Fruit fly (Drosophila melanogaster) whole organism, pupa: Measurements from ENCODE around the gene CG4080.
A peak's percentile ranks its signal among the peaks of the same experiment; 100 is the strongest.

Experiments
- CG10348 ChIP-seq: fragments of 200-800 bp; sonication (Bioruptor generic); IDR thresholded peaks from 2 replicates; pipeline ENCODE4 v1.3.6; 2022; ENCODE audit warnings: missing biosample characterization, missing genetic modification characterization
- CG12605 ChIP-seq: fragments of 200-800 bp; sonication (Bioruptor generic); IDR thresholded peaks from 2 replicates; pipeline ENCODE4 v1.3.6; 2022; ENCODE audit warnings: missing biosample characterization, missing genetic modification characterization
- CG13204 ChIP-seq: fragments of 200-800 bp; sonication (Bioruptor generic); optimal IDR thresholded peaks from 2 replicates; lab custom pipeline; 2018; ENCODE audit warnings: missing biosample characterization, mild to moderate bottlenecking, missing genetic modification characterization, moderate library complexity
- CG14655 ChIP-seq: fragments of 200-800 bp; sonication (Bioruptor generic); optimal IDR thresholded peaks from 3 replicates; lab custom pipeline; 2017; ENCODE audit warnings: mild to moderate bottlenecking, missing biosample characterization, missing genetic modification reagents, missing genetic modification characterization
- CG15710 ChIP-seq: fragments of 200-800 bp; sonication (Bioruptor generic); optimal IDR thresholded peaks from 2 replicates; lab custom pipeline; 2018; ENCODE audit warnings: missing biosample characterization, mild to moderate bottlenecking, missing genetic modification characterization, moderate library complexity
- CG17806 ChIP-seq: fragments of 200-800 bp; sonication (Bioruptor generic); optimal IDR thresholded peaks from 2 replicates; lab custom pipeline; 2018; ENCODE audit warnings: missing biosample characterization, mild to moderate bottlenecking, missing genetic modification characterization, moderate library complexity
- CG32121 ChIP-seq: fragments of 200-800 bp; sonication (Bioruptor generic); IDR thresholded peaks from 2 replicates; pipeline ENCODE4 v1.3.6; 2022; ENCODE audit warnings: missing biosample characterization, missing genetic modification characterization
- CG34367 ChIP-seq: fragments of 200-800 bp; sonication (Bioruptor generic); optimal IDR thresholded peaks from 2 replicates; lab custom pipeline; 2018; ENCODE audit warnings: missing biosample characterization, mild to moderate bottlenecking, missing genetic modification characterization
- CG4496 ChIP-seq: fragments of 200-800 bp; sonication (Bioruptor generic); IDR thresholded peaks from 3 replicates; pipeline ENCODE4 v1.3.6; 2022; ENCODE audit warnings: missing biosample characterization, missing genetic modification characterization
- CG8159 ChIP-seq: fragments of 200-800 bp; sonication (Bioruptor generic); optimal IDR thresholded peaks from 3 replicates; lab custom pipeline; 2018; ENCODE audit warnings: missing biosample characterization, mild to moderate bottlenecking, missing genetic modification characterization, moderate library complexity
- CG8301 ChIP-seq: fragments of 200-800 bp; sonication (Bioruptor generic); optimal IDR thresholded peaks from 2 replicates; lab custom pipeline; 2018; ENCODE audit warnings: missing biosample characterization, mild to moderate bottlenecking, missing genetic modification characterization
- CG9948 ChIP-seq: fragments of 200-800 bp; sonication (Bioruptor generic); optimal IDR thresholded peaks from 2 replicates; lab custom pipeline; 2018; ENCODE audit warnings: missing biosample characterization, mild to moderate bottlenecking, missing genetic modification characterization, moderate library complexity
- D1 ChIP-seq: fragments of 200-800 bp; sonication (Bioruptor generic); optimal IDR thresholded peaks from 2 replicates; lab custom pipeline; 2018; ENCODE audit warnings: missing biosample characterization, mild to moderate bottlenecking, missing genetic modification characterization, moderate library complexity
- EcR ChIP-seq: fragments of 200-800 bp; sonication (Bioruptor generic); optimal IDR thresholded peaks from 3 replicates; lab custom pipeline; 2019; ENCODE audit warnings: missing biosample characterization, missing genetic modification characterization, mild to moderate bottlenecking, moderate library complexity, missing genetic modification reagents
- Ets98B ChIP-seq: fragments of 200-800 bp; sonication (Bioruptor generic); IDR thresholded peaks from 2 replicates; pipeline ENCODE4 v1.3.6; 2022; ENCODE audit warnings: missing biosample characterization, missing genetic modification characterization
- Pif1A ChIP-seq: fragments of 200-800 bp; sonication (Bioruptor generic); optimal IDR thresholded peaks from 3 replicates; lab custom pipeline; 2016; ENCODE audit warnings: missing biosample characterization, missing genetic modification characterization
- Pif1B ChIP-seq: fragments of 200-800 bp; sonication (Bioruptor generic); optimal IDR thresholded peaks from 3 replicates; lab custom pipeline; 2016; ENCODE audit warnings: missing biosample characterization, missing genetic modification characterization
- Snoo ChIP-seq: fragments of 200-800 bp; sonication (Bioruptor generic); optimal IDR thresholded peaks from 3 replicates; lab custom pipeline; 2017; ENCODE audit warnings: missing biosample characterization, mild to moderate bottlenecking, missing genetic modification characterization, inconsistent platforms
- fd96Ca ChIP-seq: fragments of 200-800 bp; sonication (Bioruptor generic); IDR thresholded peaks from 3 replicates; pipeline ENCODE4 v1.3.6; 2022; ENCODE audit warnings: missing biosample characterization, missing genetic modification characterization
- gl ChIP-seq: fragments of 200-800 bp; sonication (Bioruptor generic); optimal IDR thresholded peaks from 2 replicates; lab custom pipeline; 2018; ENCODE audit warnings: missing biosample characterization, mild to moderate bottlenecking, missing genetic modification characterization
- rn ChIP-seq: fragments of 200-800 bp; sonication (Bioruptor generic); IDR thresholded peaks from 2 replicates; pipeline ENCODE4 v1.3.6; 2022; ENCODE audit warnings: missing biosample characterization, missing genetic modification characterization

CG4080 gene

DNA sequence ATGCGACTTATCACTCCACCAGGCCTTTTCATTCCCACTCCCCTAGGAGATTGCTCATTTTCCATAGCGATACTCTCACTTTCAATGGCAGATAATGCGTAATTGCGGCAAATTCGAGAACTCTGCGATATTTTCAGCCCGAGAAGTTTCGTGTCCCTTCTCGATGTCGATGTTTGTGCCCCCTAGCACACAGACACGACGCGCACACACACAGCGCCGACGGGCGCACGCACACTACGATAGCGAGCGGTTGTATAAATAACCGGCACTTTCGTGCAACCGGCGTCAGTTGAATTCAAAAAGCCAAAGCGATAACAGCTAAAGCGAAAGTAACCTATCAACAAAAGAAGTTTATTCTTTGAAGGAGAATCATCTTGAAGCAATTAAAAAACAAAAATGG lies 17.4 kb downstream of the CG4080 start, which contains the start of gene Hsp23:
TSS of gene Hsp23 (plus strand) at position 281 of the 400 bp plus-strand sequence.
- TF ChIP-seq CG12605 (peak; percentile 59), CG17806 (no peak), Pif1A (GFP tag; lab: Kevin White, UChicago) (no peak), CG4496 (GFP tag; lab: Robert Waterston, UW) (peak; percentile 53; the same call in 1 of the 3 replicates), CG8301 (tag; lab: Kevin White, UChicago) (peak; percentile 5), CG8159 (tag; lab: Kevin White, UChicago) (no peak), Ets98B (GFP tag; lab: Robert Waterston, UW) (0 out of 2 replicates have a peak, but pooled peaks have one; percentile 39), CG32121 (GFP tag; lab: Robert Waterston, UW) (peak; percentile 56; the same call in 1 of the 2 replicates), CG13204 (GFP tag; lab: Kevin White, UChicago) (peak; percentile 19), CG9948 (tag; lab: Kevin White, UChicago) (no peak), D1 (tag; lab: Kevin White, UChicago) (no peak), Pif1B (GFP tag; lab: Kevin White, UChicago) (peak; percentile 35), EcR (peak; percentile 80), CG14655 (GFP tag; lab: Kevin White, UChicago) (peak; percentile 24), rn (no peak), gl (tag; lab: Kevin White, UChicago) (peak; percentile 16), CG15710 (tag; lab: Kevin White, UChicago) (peak; percentile 6), Snoo (peak; percentile 51), CG10348 (GFP tag; lab: Robert Waterston, UW) (no peak), CG34367 (peak; percentile 9), fd96Ca (GFP tag; lab: Robert Waterston, UW) (0 out of 3 replicates have a peak, but pooled peaks have one; percentile 34)

DNA sequence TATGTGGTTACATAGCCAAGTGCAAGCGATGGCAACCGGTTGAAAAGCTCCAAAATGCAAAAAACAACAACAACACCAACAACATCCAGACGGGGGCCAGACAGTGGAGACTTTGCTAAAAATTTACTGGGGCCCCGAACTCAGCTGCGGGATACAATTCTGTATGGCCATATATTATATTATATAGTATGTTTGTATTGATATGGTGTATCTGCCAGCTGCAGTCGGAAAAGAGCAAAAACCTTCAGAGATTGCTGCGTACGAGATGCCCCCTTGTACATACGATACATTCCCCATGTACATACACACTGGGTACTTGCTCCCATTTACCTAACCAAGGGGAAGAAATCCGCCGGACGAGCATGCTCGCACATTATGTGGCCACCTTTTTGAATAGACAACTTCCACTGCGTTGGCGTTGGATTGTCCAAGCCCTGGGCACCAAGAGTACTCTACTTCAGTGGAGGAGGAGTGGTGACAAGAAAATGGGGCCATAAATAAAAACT lies 18.6 kb downstream of the CG4080 start:
- TF ChIP-seq D1 (tag; lab: Kevin White, UChicago) = no peak
- no peak for TF ChIP-seq CG15710 (tag; lab: Kevin White, UChicago)
- TF ChIP-seq CG12605 = no peak
- peak; percentile 76 for TF ChIP-seq Snoo
- TF ChIP-seq EcR = peak; percentile 88

DNA sequence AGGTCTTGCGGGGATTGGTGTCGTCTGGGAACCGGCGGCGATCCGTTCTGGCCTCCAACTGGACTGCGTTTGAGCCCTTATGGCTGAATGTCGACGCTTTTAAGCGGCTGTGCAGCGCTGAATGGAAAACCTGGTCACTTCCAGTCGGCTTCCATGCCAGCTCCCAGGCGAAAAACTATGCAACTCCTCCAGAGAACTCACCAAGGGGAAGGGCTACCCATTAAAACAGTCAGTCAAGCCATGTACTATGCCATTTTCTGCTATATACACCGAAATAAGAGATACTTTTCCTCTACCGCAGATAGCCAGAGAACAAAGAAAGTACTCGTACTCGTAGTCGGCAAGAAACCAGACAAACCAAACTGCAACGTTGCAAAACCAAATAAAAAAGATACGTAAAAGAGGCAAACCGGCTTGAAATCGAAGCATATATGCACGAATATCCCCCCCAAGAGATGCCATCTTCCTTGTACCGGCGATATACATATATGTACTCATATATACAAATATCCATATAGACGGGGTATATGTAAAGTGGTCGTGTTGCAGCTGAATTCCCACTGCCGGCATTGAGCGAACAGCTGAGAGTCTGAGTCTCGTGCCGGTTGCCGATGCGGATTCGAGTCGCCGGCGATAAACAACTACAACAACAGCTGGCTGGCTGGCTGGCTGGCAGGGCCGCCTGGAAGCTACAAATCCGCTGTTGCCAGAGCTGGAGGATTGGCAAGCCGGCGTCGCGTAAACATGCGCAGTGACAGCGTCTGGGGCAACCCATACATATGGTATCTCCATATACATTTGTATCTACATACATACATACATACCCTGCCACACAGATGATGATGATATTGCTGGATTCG lies 19.3 kb downstream of the CG4080 start, which contains the start of gene Hsp67Ba:
TSS of gene Hsp67Ba (minus strand) at position 51 of the 860 bp plus-strand sequence.
- TF ChIP-seq CG12605 (0 out of 2 replicates have a peak, but pooled peaks have one; percentile 39), CG4496 (GFP tag; lab: Robert Waterston, UW) (0 out of 3 replicates have a peak, but pooled peaks have one; percentile 41), D1 (tag; lab: Kevin White, UChicago) (no peak), CG13204 (GFP tag; lab: Kevin White, UChicago) (peak; percentile 80), CG8159 (tag; lab: Kevin White, UChicago) (no peak), Pif1B (GFP tag; lab: Kevin White, UChicago) (peak; percentile 11), gl (tag; lab: Kevin White, UChicago) (no peak)

- TF ChIP-seq CG12605 (peak; percentile 93), Pif1A (GFP tag; lab: Kevin White, UChicago) (peak; percentile 95), gl (tag; lab: Kevin White, UChicago) (peak; percentile 85), rn (peak; percentile 78), D1 (tag; lab: Kevin White, UChicago) (no peak), EcR (peak; percentile 97), CG17806 (peak; percentile 89), CG15710 (tag; lab: Kevin White, UChicago) (peak; percentile 79), fd96Ca (GFP tag; lab: Robert Waterston, UW) (peak; percentile 70), CG13204 (GFP tag; lab: Kevin White, UChicago) (no peak), CG4496 (GFP tag; lab: Robert Waterston, UW) (peak; percentile 95), CG8301 (tag; lab: Kevin White, UChicago) (peak; percentile 89), CG10348 (GFP tag; lab: Robert Waterston, UW) (0 out of 2 replicates have a peak, but pooled peaks have one; percentile 34), CG9948 (tag; lab: Kevin White, UChicago) (peak; percentile 87), Ets98B (GFP tag; lab: Robert Waterston, UW) (peak; percentile 95), CG32121 (GFP tag; lab: Robert Waterston, UW) (peak; percentile 95), CG34367 (peak; percentile 85), CG8159 (tag; lab: Kevin White, UChicago) (peak; percentile 88), CG14655 (GFP tag; lab: Kevin White, UChicago) (peak; percentile 90), Pif1B (GFP tag; lab: Kevin White, UChicago) (peak; percentile 93), Snoo (peak; percentile 88)
- TF ChIP-seq, all 21 proteins: peak for 19
Observed at dm6 chr3L:9377198-9378035, 21.6 kb downstream of the CG4080 start, which contains the start of gene Hsp26. Gene Hsp26 (minus strand): TSS chr3L:9377427.

dm6 chr3L:9376573-9376972 lies 22.5 kb downstream of the CG4080 start:
- TF ChIP-seq CG13204 (GFP tag; lab: Kevin White, UChicago) (no peak), rn (no peak), CG10348 (GFP tag; lab: Robert Waterston, UW) (no peak), CG8159 (tag; lab: Kevin White, UChicago) (no peak), fd96Ca (GFP tag; lab: Robert Waterston, UW) (no peak)
